Worm (Caenorhabditis elegans) whole organism, L2 larva: ENCODE results near the gene R02F2.9.

Experiments used
- alr-1 ChIP-seq: fragments of 150-350 bp; optimal IDR thresholded peaks from 2 replicates; lab custom pipeline; 2014; ENCODE audit warnings: missing biosample characterization, missing genetic modification characterization
- aly-2 ChIP-seq: fragments of 150-350 bp; optimal IDR thresholded peaks from 2 replicates; lab custom pipeline; 2014; ENCODE audit warnings: missing biosample characterization, missing genetic modification characterization
- ama-1 ChIP-seq: fragments of 150-350 bp; optimal IDR thresholded peaks from 2 replicates; lab custom pipeline; 2018; ENCODE audit warnings: inconsistent platforms
- blmp-1 ChIP-seq: sonication (generic microtip); optimal IDR thresholded peaks from 2 replicates; lab custom pipeline; 2017; ENCODE audit warnings: missing genetic modification characterization, mild to moderate bottlenecking, missing compliant biosample characterization, antibody characterized with exemption, moderate library complexity; ENCODE audit not compliant: insufficient read depth
- ceh-82 ChIP-seq: fragments of 150-350 bp; optimal IDR thresholded peaks from 2 replicates; lab custom pipeline; 2014; ENCODE audit warnings: missing biosample characterization, missing genetic modification characterization
- elt-1 ChIP-seq: fragments of 150-350 bp; optimal IDR thresholded peaks from 2 replicates; lab custom pipeline; 2014; ENCODE audit warnings: missing biosample characterization, missing genetic modification characterization
- skn-1 ChIP-seq: sonication (generic microtip); optimal IDR thresholded peaks from 2 replicates; lab custom pipeline; 2017; ENCODE audit warnings: missing biosample characterization, missing genetic modification characterization
- unc-55 ChIP-seq: fragments of 150-350 bp; sonication (generic microtip); optimal IDR thresholded peaks from 3 replicates; lab custom pipeline; 2014; ENCODE audit warnings: missing biosample characterization, missing genetic modification reagents, missing genetic modification characterization
- unc-62 ChIP-seq: fragments of 150-350 bp; optimal IDR thresholded peaks from 2 replicates; lab custom pipeline; 2014; ENCODE audit warnings: missing biosample characterization, missing genetic modification reagents, missing genetic modification characterization
- ztf-11 ChIP-seq: sonication (generic microtip); optimal IDR thresholded peaks from 2 replicates; lab custom pipeline; 2017; ENCODE audit warnings: missing biosample characterization, missing genetic modification characterization

DNA sequence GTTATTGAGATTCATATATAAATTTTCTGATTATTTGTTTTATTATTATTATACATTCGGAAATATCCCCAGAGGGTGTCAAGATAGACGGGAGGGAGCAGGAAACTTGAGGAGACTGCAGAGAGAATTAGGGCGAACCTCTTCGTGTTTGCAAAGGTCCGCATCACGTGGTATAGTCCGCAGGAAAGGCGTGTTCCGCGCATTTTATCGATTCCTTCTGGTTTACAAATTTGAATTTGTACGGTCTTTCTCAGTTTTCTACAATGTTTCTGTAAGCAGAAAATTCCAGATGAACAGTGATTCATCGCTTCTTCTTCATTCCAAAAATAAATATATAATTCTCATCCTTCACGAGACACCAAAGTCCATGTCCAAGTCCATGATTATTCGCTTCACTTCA lies 952 bp downstream of the R02F2.9 start:
- no peak for TF ChIP-seq blmp-1 (tag; lab: Kevin White, UChicago)
- TF ChIP-seq elt-1 (tag; lab: Kevin White, UChicago): no peak
- no peak for TF ChIP-seq aly-2 (tag; lab: Kevin White, UChicago)
- TF ChIP-seq alr-1 (tag; lab: Kevin White, UChicago): no peak
- no peak for TF ChIP-seq unc-62 (GFP tag; lab: Kevin White, UChicago)
- TF ChIP-seq ztf-11 (tag; lab: Kevin White, UChicago): no peak
- no peak for TF ChIP-seq ceh-82 (tag; lab: Kevin White, UChicago)
- TF ChIP-seq skn-1: no peak
- no peak for TF ChIP-seq ama-1 (lab: Kevin White, UChicago)
- no peak for TF ChIP-seq unc-55
